Worm (Caenorhabditis elegans) whole organism, young adult: ENCODE measurements around the gene C18G1.9.

ENCODE experiments used
- F23B12.7 ChIP-seq: sonication (generic microtip); optimal IDR thresholded peaks from 2 replicates; lab custom pipeline; 2017; ENCODE audit warnings: missing genetic modification characterization, mild to moderate bottlenecking, missing compliant biosample characterization, antibody characterized with exemption, moderate library complexity; ENCODE audit not compliant: insufficient read depth
- akir-1 ChIP-seq: fragments of 200-800 bp; sonication (Bioruptor generic); optimal IDR thresholded peaks from 2 replicates; lab custom pipeline; 2018; ENCODE audit warnings: mild to moderate bottlenecking, missing genetic modification characterization, moderate library complexity, missing compliant biosample characterization
- bed-2 ChIP-seq: fragments of 200-800 bp; sonication (Bioruptor generic); IDR thresholded peaks from 2 replicates; pipeline ENCODE4 v1.3.6; 2022; ENCODE audit warnings: missing genetic modification reagents, missing genetic modification characterization, missing compliant biosample characterization
- let-607 ChIP-seq, 2 experiments: fragments of 200-800 bp in 1 of 2; sonication (Bioruptor generic) in 1 of 2; sonication (generic microtip) in 1 of 2; optimal IDR thresholded peaks; 2 replicates each; lab custom pipeline; 2016 to 2018; ENCODE audit warnings: mild to moderate bottlenecking in 2 of 2, missing compliant biosample characterization in 2 of 2, missing genetic modification characterization in 2 of 2, moderate library complexity in 2 of 2, missing genotype in 1 of 2
- pbrm-1 ChIP-seq: fragments of 200-800 bp; sonication (Bioruptor generic); IDR thresholded peaks from 2 replicates; pipeline ENCODE4 v1.3.6; 2022; ENCODE audit warnings: missing genetic modification reagents, missing genetic modification characterization, missing compliant biosample characterization
- rcor-1 ChIP-seq: fragments of 200-800 bp; sonication (Bioruptor generic); IDR thresholded peaks from 2 replicates; pipeline ENCODE4 v1.3.6; 2022; ENCODE audit warnings: missing genetic modification reagents, missing genetic modification characterization, missing compliant biosample characterization
- sea-2 ChIP-seq: fragments of 200-800 bp; sonication (Bioruptor generic); IDR thresholded peaks from 2 replicates; pipeline ENCODE4 v1.3.6; 2022; ENCODE audit warnings: missing genetic modification characterization, missing compliant biosample characterization
- unc-62 ChIP-seq: fragments of 150-350 bp; optimal IDR thresholded peaks from 2 replicates; lab custom pipeline; 2014; ENCODE audit warnings: missing biosample characterization, missing genetic modification reagents, missing genetic modification characterization

- TF ChIP-seq sea-2 (no peak), F23B12.7 (no peak), bed-2 (GFP tag; lab: Robert Waterston, UW) (no peak), pbrm-1 (GFP tag; lab: Robert Waterston, UW) (no peak), unc-62 (GFP tag; lab: Kevin White, UChicago) (no peak), let-607 (tag; optimal IDR thresholded peaks at IDR 0.05; lab: Kevin White, UChicago) (no peak), rcor-1 (GFP tag; lab: Robert Waterston, UW) (no peak), akir-1 (no peak)
Measured at ce11 chrV:4724453-4724852, 45.1 kb downstream of the C18G1.9 start, which contains the start of gene F39G3.4.
